Worm (Caenorhabditis elegans) whole organism, midembryonic: ENCODE measurements around the gene R07E4.1.

Source experiments
- T22C8.4 ChIP-seq: fragments of 200-800 bp; sonication (Bioruptor generic); IDR thresholded peaks from 2 replicates; pipeline ENCODE4 v1.3.6; 2022; ENCODE audit warnings: missing genetic modification characterization, missing compliant biosample characterization
- flt-1 ChIP-seq: fragments of 200-800 bp; sonication (Bioruptor generic); IDR thresholded peaks from 2 replicates; pipeline ENCODE4 v1.3.6; 2022; ENCODE audit warnings: missing genetic modification characterization, missing compliant biosample characterization
- klf-2 ChIP-seq: fragments of 200-800 bp; sonication (Bioruptor generic); conservative IDR thresholded peaks from 2 replicates; pipeline ENCODE4 v1.3.6; 2022; ENCODE audit warnings: missing genetic modification reagents, missing genetic modification characterization, missing compliant biosample characterization
- med-1 ChIP-seq: sonication (generic microtip); optimal IDR thresholded peaks from 2 replicates; lab custom pipeline; 2017; ENCODE audit warnings: missing genetic modification characterization, mild to moderate bottlenecking, missing compliant biosample characterization, antibody characterized with exemption, missing genetic modification reagents; ENCODE audit not compliant: insufficient read depth
- ref-1 ChIP-seq: fragments of 200-800 bp; sonication (Bioruptor generic); conservative IDR thresholded peaks from 2 replicates; pipeline ENCODE4 v1.3.6; 2022; ENCODE audit warnings: missing genetic modification reagents, missing genetic modification characterization, missing compliant biosample characterization

ce11 chrX:5995613-5996206, 36.8 kb downstream of the R07E4.1 start, which contains the start of gene inx-3:
- no peak for TF ChIP-seq med-1 (GFP tag; lab: Kevin White, UChicago)
- 0 out of 2 replicates have a peak, but pooled peaks have one; percentile 3 for TF ChIP-seq T22C8.4 (GFP tag; lab: Robert Waterston, UW)
- no peak for TF ChIP-seq klf-2 (GFP tag; lab: Robert Waterston, UW)
- 0 out of 2 replicates have a peak, but pooled peaks have one; percentile 4 for TF ChIP-seq flt-1 (GFP tag; lab: Robert Waterston, UW)
- no peak for TF ChIP-seq ref-1 (GFP tag; lab: Robert Waterston, UW)
